Worm (Caenorhabditis elegans): ENCODE measurements around the gene his-72.
A peak's percentile ranks its signal among the peaks of the same experiment; 100 is the strongest.

his-72 gene

DNA sequence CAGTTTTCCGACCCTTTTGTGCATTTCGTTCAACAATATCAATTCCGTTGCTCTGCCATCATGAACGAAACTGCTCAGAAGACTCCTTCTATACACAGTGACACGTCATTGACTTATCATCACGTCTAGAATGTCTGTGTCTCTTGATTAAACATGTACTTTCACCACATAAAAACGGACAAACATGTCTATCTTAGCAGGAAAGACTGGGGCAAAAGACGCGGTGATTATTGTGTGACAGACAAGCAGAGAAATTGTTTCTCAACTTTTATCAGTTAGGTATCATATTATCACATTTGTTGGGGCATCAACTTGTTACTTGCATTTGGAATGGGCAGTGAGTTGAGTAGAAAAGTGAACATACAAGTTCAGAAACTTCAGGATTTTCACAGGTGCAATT, 43.6 kb downstream of the his-72 start (continued):
- TF ChIP-seq ZK546.5 (tag; optimal IDR thresholded peaks at IDR 0.05) (no peak), spr-1 (tag; optimal IDR thresholded peaks at IDR 0.05) (no peak), skn-1 (tag; optimal IDR thresholded peaks at IDR 0.05) (no peak), nhr-102 (tag; optimal IDR thresholded peaks at IDR 0.05) (peak; percentile 45), ceh-32 (tag; optimal IDR thresholded peaks at IDR 0.05; ENCODE audit: poor library complexity) (no peak), nhr-28 (tag; optimal IDR thresholded peaks at IDR 0.05) (peak; percentile 78), ctbp-1 (GFP tag; IDR thresholded peaks at IDR 0.05) (no peak), aha-1 (tag) (peak; percentile 87), pqm-1 (tag; optimal IDR thresholded peaks at IDR 0.05) (peak; percentile 81), lin-1 (GFP tag; IDR thresholded peaks at IDR 0.05) (peak; percentile 81), F49E8.2 (tag; optimal IDR thresholded peaks at IDR 0.05; ENCODE audit: borderline replicate concordance) (no peak), mdt-29 (GFP tag; IDR thresholded peaks at IDR 0.05) (no peak), lin-13 (GFP tag; optimal IDR thresholded peaks at IDR 0.05) (no peak), php-3 (GFP tag; IDR thresholded peaks at IDR 0.05) (peak; percentile 83), dmd-6 (GFP tag; IDR thresholded peaks at IDR 0.05) (peak; percentile 85), ZK337.2 (GFP tag; IDR thresholded peaks at IDR 0.05) (no peak), nhr-6 (tag; optimal IDR thresholded peaks at IDR 0.05) (peak; percentile 58), fos-1 (tag; optimal IDR thresholded peaks at IDR 0.05) (no peak), Y105C5A.15 (GFP tag; IDR thresholded peaks at IDR 0.05) (no peak), ztf-7 (tag; optimal IDR thresholded peaks at IDR 0.05) (peak; percentile 47), tag-97 (GFP tag; IDR thresholded peaks at IDR 0.05) (no peak), nhr-237 (tag; optimal IDR thresholded peaks at IDR 0.05) (no peak), ztf-11 (tag; optimal IDR thresholded peaks at IDR 0.05) (no peak), F37D6.2 (tag; optimal IDR thresholded peaks at IDR 0.05) (no peak), mxl-3 (GFP tag; optimal IDR thresholded peaks at IDR 0.05) (peak; percentile 40), mdl-1 (tag; optimal IDR thresholded peaks at IDR 0.05) (no peak), daf-16 (GFP tag; optimal IDR thresholded peaks at IDR 0.05) (peak in 1 of 2 experiments; percentile 30), daf-16 (tag; optimal IDR thresholded peaks at IDR 0.05) (peak; percentile 98), egl-43 (GFP tag; IDR thresholded peaks at IDR 0.05) (no peak), mes-2 (tag; optimal IDR thresholded peaks at IDR 0.05; ENCODE audit: poor library complexity, severe bottlenecking) (peak; percentile 45), ces-1 (GFP tag; optimal IDR thresholded peaks at IDR 0.05) (no peak), attf-4 (tag; optimal IDR thresholded peaks at IDR 0.05) (no peak), lin-15B (tag; optimal IDR thresholded peaks at IDR 0.05) (no peak)

DNA sequence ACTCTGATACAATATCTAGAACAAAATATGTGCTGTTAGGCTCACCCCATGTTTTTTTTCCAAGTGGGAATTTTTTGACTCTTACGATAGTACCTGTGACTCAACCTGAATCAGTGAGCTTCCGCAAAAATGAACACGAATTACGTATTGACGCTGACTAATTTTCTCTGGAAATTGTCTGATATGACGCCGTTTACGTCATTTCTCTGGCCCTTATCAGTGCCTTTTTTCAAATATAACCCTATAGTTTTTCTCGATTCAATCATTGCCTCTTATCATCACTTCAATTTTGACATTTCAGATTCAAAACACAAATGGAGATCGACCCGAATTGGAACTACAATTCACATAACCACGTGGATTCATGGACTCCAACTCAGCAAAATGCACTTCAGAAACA, 50.1 kb downstream of the his-72 start, which contains the start of gene Y75B8A.28:
Gene Y75B8A.28, plus strand, starts transcription at position 296 of the 400 bp plus-strand sequence.
- TF ChIP-seq jun-1 (tag; optimal IDR thresholded peaks at IDR 0.05) (peak; percentile 37), hlh-11 (tag; optimal IDR thresholded peaks at IDR 0.05) (peak; percentile 78), lsy-2 (tag; optimal IDR thresholded peaks at IDR 0.05) (peak in 1 of 2 experiments; percentile 34), php-3 (GFP tag; IDR thresholded peaks at IDR 0.05) (0 out of 2 replicates have a peak, but pooled peaks have one; percentile 24), cey-2 (tag; optimal IDR thresholded peaks at IDR 0.05; ENCODE audit: borderline replicate concordance, insufficient read depth) (no peak), nhr-41 (GFP tag; IDR thresholded peaks at IDR 0.05) (peak; percentile 45; the same call in 1 of the 2 replicates), hlh-30 (tag; optimal IDR thresholded peaks at IDR 0.05; ENCODE audit: insufficient read depth) (no peak), daf-8 (GFP tag; IDR thresholded peaks at IDR 0.05) (no peak), lin-15B (tag; optimal IDR thresholded peaks at IDR 0.05) (no peak), spr-1 (tag; optimal IDR thresholded peaks at IDR 0.05) (no peak), zip-11 (GFP tag; IDR thresholded peaks at IDR 0.05) (no peak), nhr-102 (tag; optimal IDR thresholded peaks at IDR 0.05) (peak; percentile 6), F44E2.7 (GFP tag; IDR thresholded peaks at IDR 0.05) (no peak), mep-1 (tag; optimal IDR thresholded peaks at IDR 0.05) (no peak), pqm-1 (tag; optimal IDR thresholded peaks at IDR 0.05) (peak; percentile 94), ceh-28 (tag; optimal IDR thresholded peaks at IDR 0.05) (no peak), nhr-111 (GFP tag; optimal IDR thresholded peaks at IDR 0.05) (no peak), lin-39 (tag; optimal IDR thresholded peaks at IDR 0.05) (no peak), nhr-28 (tag; optimal IDR thresholded peaks at IDR 0.05) (peak; percentile 84), pha-4 (GFP tag; IDR thresholded peaks at IDR 0.05) (no peak), pha-4 (tag; optimal IDR thresholded peaks at IDR 0.05) (no peak), R02D3.7 (tag; optimal IDR thresholded peaks at IDR 0.05) (no peak), nhr-237 (tag; optimal IDR thresholded peaks at IDR 0.05) (no peak), Y105C5A.15 (GFP tag; IDR thresholded peaks at IDR 0.05) (no peak), dve-1 (tag; optimal IDR thresholded peaks at IDR 0.05; ENCODE audit: insufficient read depth) (peak; percentile 69), gei-8 (GFP tag; optimal IDR thresholded peaks at IDR 0.05) (no peak), daf-16 (GFP tag; optimal IDR thresholded peaks at IDR 0.05) (no peak), daf-16 (tag; optimal IDR thresholded peaks at IDR 0.05) (peak; percentile 77), nhr-6 (tag; optimal IDR thresholded peaks at IDR 0.05) (peak; percentile 27)

All from whole organism, L4 larva.